Fruit fly (Drosophila melanogaster) whole organism, embryonic: Measurements from ENCODE around the gene zye.

Source experiments
- ATbp ChIP-seq: fragments of 200-800 bp; sonication (Bioruptor generic); optimal IDR thresholded peaks from 2 replicates; lab custom pipeline; 2017; ENCODE audit warnings: missing biosample characterization, mild to moderate bottlenecking, missing genetic modification characterization, missing genetic modification reagents
- Atf-2 ChIP-seq: fragments of 200-800 bp; sonication (Bioruptor generic); optimal IDR thresholded peaks from 2 replicates; lab custom pipeline; 2016; ENCODE audit warnings: missing biosample characterization, missing genetic modification characterization
- B-H1 ChIP-seq: fragments of 200-800 bp; sonication (Bioruptor generic); IDR thresholded peaks from 3 replicates; pipeline ENCODE4 v1.3.6; 2022; ENCODE audit warnings: missing biosample characterization, missing genetic modification characterization
- CG12071 ChIP-seq: fragments of 200-800 bp; sonication (Bioruptor generic); optimal IDR thresholded peaks from 3 replicates; lab custom pipeline; 2018; ENCODE audit warnings: missing biosample characterization, mild to moderate bottlenecking, missing genetic modification characterization
- CG12219 ChIP-seq: fragments of 200-800 bp; sonication (Bioruptor generic); optimal IDR thresholded peaks from 3 replicates; lab custom pipeline; 2018; ENCODE audit warnings: missing biosample characterization, mild to moderate bottlenecking, missing genetic modification characterization
- CG12744 ChIP-seq: fragments of 200-800 bp; sonication (Bioruptor generic); optimal IDR thresholded peaks from 2 replicates; lab custom pipeline; 2016; ENCODE audit warnings: missing biosample characterization, missing genetic modification characterization
- CG13287 ChIP-seq: fragments of 200-800 bp; sonication (Bioruptor generic); IDR thresholded peaks from 2 replicates; pipeline ENCODE4 v1.3.6; 2022; ENCODE audit warnings: missing biosample characterization, missing genetic modification characterization; ENCODE audit not compliant: partially characterized antibody
- CG14050 ChIP-seq: fragments of 200-800 bp; sonication (Bioruptor generic); IDR thresholded peaks from 3 replicates; pipeline ENCODE4 v1.3.6; 2022; ENCODE audit warnings: missing biosample characterization, missing genetic modification characterization
- CG14667 ChIP-seq: fragments of 200-800 bp; sonication (Bioruptor generic); IDR thresholded peaks from 2 replicates; pipeline ENCODE4 v1.3.6; 2022; ENCODE audit warnings: missing biosample characterization, missing genetic modification characterization
- CG14860 ChIP-seq: fragments of 200-800 bp; sonication (Bioruptor generic); IDR thresholded peaks from 3 replicates; pipeline ENCODE4 v1.3.6; 2022; ENCODE audit warnings: missing biosample characterization, missing genetic modification characterization; ENCODE audit not compliant: partially characterized antibody
- CG15011 ChIP-seq: fragments of 200-800 bp; sonication (Bioruptor generic); optimal IDR thresholded peaks from 3 replicates; lab custom pipeline; 2018; ENCODE audit warnings: missing biosample characterization, mild to moderate bottlenecking, missing genetic modification characterization
- CG15269 ChIP-seq: fragments of 200-800 bp; sonication (Bioruptor generic); optimal IDR thresholded peaks from 2 replicates; lab custom pipeline; 2018; ENCODE audit warnings: missing biosample characterization, mild to moderate bottlenecking, missing genetic modification characterization, moderate library complexity
- CG15479 ChIP-seq: fragments of 200-800 bp; sonication (Bioruptor generic); optimal IDR thresholded peaks from 3 replicates; lab custom pipeline; 2019; ENCODE audit warnings: missing biosample characterization, mild to moderate bottlenecking, missing genetic modification characterization, moderate library complexity
- CG15514 ChIP-seq: fragments of 200-800 bp; sonication (Bioruptor generic); optimal IDR thresholded peaks from 3 replicates; lab custom pipeline; 2017; ENCODE audit warnings: missing biosample characterization, missing genetic modification characterization, mild to moderate bottlenecking, moderate library complexity, missing genetic modification reagents
- CG16813 ChIP-seq: fragments of 200-800 bp; sonication (Bioruptor generic); IDR thresholded peaks from 3 replicates; pipeline ENCODE4 v1.3.6; 2022; ENCODE audit warnings: missing biosample characterization, missing genetic modification characterization; ENCODE audit not compliant: partially characterized antibody
- CG16863 ChIP-seq: fragments of 200-800 bp; sonication (Bioruptor generic); optimal IDR thresholded peaks from 3 replicates; lab custom pipeline; 2016; ENCODE audit warnings: missing biosample characterization, missing genetic modification characterization
- CG30403 ChIP-seq: fragments of 200-800 bp; sonication (Bioruptor generic); optimal IDR thresholded peaks from 3 replicates; lab custom pipeline; 2016; ENCODE audit warnings: missing biosample characterization, missing genetic modification characterization
- CG3163 ChIP-seq: fragments of 200-800 bp; sonication (Bioruptor generic); optimal IDR thresholded peaks from 3 replicates; lab custom pipeline; 2016; ENCODE audit warnings: missing biosample characterization, missing genetic modification characterization
- CG33557 ChIP-seq: fragments of 200-800 bp; sonication (Bioruptor generic); optimal IDR thresholded peaks from 2 replicates; lab custom pipeline; 2019; ENCODE audit warnings: missing biosample characterization, mild to moderate bottlenecking, missing genetic modification characterization, moderate library complexity
- CG4282 ChIP-seq: fragments of 200-800 bp; sonication (Bioruptor generic); optimal IDR thresholded peaks from 2 replicates; lab custom pipeline; 2016; ENCODE audit warnings: missing biosample characterization, missing genetic modification characterization
- CG4854 ChIP-seq: fragments of 200-800 bp; sonication (Bioruptor generic); optimal IDR thresholded peaks from 2 replicates; lab custom pipeline; 2016; ENCODE audit warnings: missing biosample characterization, missing genetic modification characterization, inconsistent platforms
- CG7271 ChIP-seq: fragments of 200-800 bp; sonication (Bioruptor generic); optimal IDR thresholded peaks from 2 replicates; lab custom pipeline; 2018; ENCODE audit warnings: missing biosample characterization, mild to moderate bottlenecking, missing genetic modification characterization, moderate library complexity
- CG8388 ChIP-seq: fragments of 200-800 bp; sonication (Bioruptor generic); optimal IDR thresholded peaks from 2 replicates; lab custom pipeline; 2019; ENCODE audit warnings: missing biosample characterization, mild to moderate bottlenecking, missing genetic modification characterization, moderate library complexity
- CG8765 ChIP-seq: fragments of 200-800 bp; sonication (Bioruptor generic); IDR thresholded peaks from 2 replicates; pipeline ENCODE4 v1.3.6; 2022; ENCODE audit warnings: missing biosample characterization, missing genetic modification characterization
- Dad ChIP-seq: fragments of 200-800 bp; sonication (Bioruptor generic); optimal IDR thresholded peaks from 3 replicates; lab custom pipeline; 2016; ENCODE audit warnings: missing biosample characterization, missing genetic modification characterization
- Dbx ChIP-seq: fragments of 200-800 bp; sonication (Bioruptor generic); IDR thresholded peaks from 3 replicates; pipeline ENCODE4 v1.3.6; 2022; ENCODE audit warnings: missing biosample characterization, missing genetic modification characterization
- Dll ChIP-seq: fragments of 200-800 bp; sonication (Bioruptor generic); IDR thresholded peaks from 4 replicates; pipeline ENCODE4 v1.3.6; 2022; ENCODE audit warnings: missing biosample characterization, missing genetic modification characterization; ENCODE audit not compliant: partially characterized antibody
- Doc3 ChIP-seq: fragments of 200-800 bp; sonication (Bioruptor generic); IDR thresholded peaks from 3 replicates; pipeline ENCODE4 v1.3.6; 2022; ENCODE audit warnings: missing biosample characterization, missing genetic modification characterization; ENCODE audit not compliant: partially characterized antibody
- E2f1 ChIP-seq: fragments of 200-800 bp; sonication (Bioruptor generic); IDR thresholded peaks from 2 replicates; pipeline ENCODE4 v1.3.6; 2022; ENCODE audit warnings: missing biosample characterization, missing genetic modification characterization
- Hr39 ChIP-seq: fragments of >200 bp; optimal IDR thresholded peaks from 2 replicates; lab custom pipeline; 2017
- Max ChIP-seq: fragments of 200-800 bp; sonication (Bioruptor generic); optimal IDR thresholded peaks from 2 replicates; lab custom pipeline; 2016; ENCODE audit warnings: missing biosample characterization, mild to moderate bottlenecking, missing genetic modification characterization
- Nf-YB ChIP-seq: fragments of 200-800 bp; sonication (Bioruptor generic); optimal IDR thresholded peaks from 3 replicates; lab custom pipeline; 2019; ENCODE audit warnings: missing biosample characterization, mild to moderate bottlenecking, missing genetic modification characterization, moderate library complexity
- Usf ChIP-seq: fragments of 200-800 bp; sonication (Bioruptor generic); optimal IDR thresholded peaks from 2 replicates; lab custom pipeline; 2017; ENCODE audit warnings: missing genotype, missing biosample characterization, missing genetic modification characterization
- Vsx1 ChIP-seq: fragments of 200-800 bp; sonication (Bioruptor generic); optimal IDR thresholded peaks from 2 replicates; lab custom pipeline; 2017; ENCODE audit warnings: missing biosample characterization, mild to moderate bottlenecking, missing genetic modification characterization, missing genetic modification reagents
- Xbp1 ChIP-seq: fragments of 200-800 bp; sonication (Bioruptor generic); optimal IDR thresholded peaks from 3 replicates; lab custom pipeline; 2016; ENCODE audit warnings: missing biosample characterization, mild to moderate bottlenecking, missing genetic modification characterization
- ase ChIP-seq: fragments of 200-800 bp; sonication (Bioruptor generic); IDR thresholded peaks from 3 replicates; pipeline ENCODE4 v1.3.6; 2022; ENCODE audit warnings: missing biosample characterization, missing genetic modification characterization
- az2 ChIP-seq: fragments of 200-800 bp; sonication (Bioruptor generic); optimal IDR thresholded peaks from 3 replicates; lab custom pipeline; 2016; ENCODE audit warnings: missing biosample characterization, missing genetic modification characterization
- fd64A ChIP-seq: fragments of 200-800 bp; sonication (Bioruptor generic); optimal IDR thresholded peaks from 3 replicates; lab custom pipeline; 2018; ENCODE audit warnings: missing biosample characterization, mild to moderate bottlenecking, missing genetic modification characterization
- fru ChIP-seq: fragments of >200 bp; optimal IDR thresholded peaks from 2 replicates; lab custom pipeline; 2017
- hb ChIP-seq: fragments of 200-800 bp; sonication (Bioruptor generic); IDR thresholded peaks from 3 replicates; pipeline ENCODE4 v1.3.6; 2022; ENCODE audit warnings: missing biosample characterization, missing genetic modification characterization; ENCODE audit not compliant: partially characterized antibody
- hth ChIP-seq: fragments of >200 bp; optimal IDR thresholded peaks from 2 replicates; lab custom pipeline; 2017; ENCODE audit warnings: inconsistent platforms
- insv ChIP-seq, 2 experiments: fragments of 200-800 bp; sonication (Bioruptor generic); optimal IDR thresholded peaks; 3 replicates each; lab custom pipeline; 2016 to 2018; ENCODE audit warnings: missing biosample characterization in 2 of 2, missing genetic modification characterization in 2 of 2
- jing ChIP-seq: fragments of 200-800 bp; sonication (Bioruptor generic); optimal IDR thresholded peaks from 2 replicates; lab custom pipeline; 2018; ENCODE audit warnings: missing biosample characterization, mild to moderate bottlenecking, missing genetic modification characterization
- knrl ChIP-seq: fragments of 200-800 bp; sonication (Bioruptor generic); IDR thresholded peaks from 3 replicates; pipeline ENCODE4 v1.3.6; 2022; ENCODE audit warnings: missing biosample characterization, missing genetic modification characterization; ENCODE audit not compliant: partially characterized antibody
- lab ChIP-seq: fragments of 200-800 bp; sonication (Bioruptor generic); optimal IDR thresholded peaks from 3 replicates; lab custom pipeline; 2017; ENCODE audit warnings: missing biosample characterization, missing genetic modification characterization, mild to moderate bottlenecking, moderate library complexity, missing genetic modification reagents
- lbe ChIP-seq: fragments of 200-800 bp; sonication (Bioruptor generic); optimal IDR thresholded peaks from 2 replicates; lab custom pipeline; 2016; ENCODE audit warnings: missing biosample characterization, mild to moderate bottlenecking, missing genetic modification characterization
- oc ChIP-seq: fragments of 200-800 bp; sonication (Bioruptor generic); optimal IDR thresholded peaks from 2 replicates; lab custom pipeline; 2018; ENCODE audit warnings: missing biosample characterization, mild to moderate bottlenecking, missing genetic modification characterization, moderate library complexity
- row ChIP-seq: fragments of 200-800 bp; sonication (Bioruptor generic); IDR thresholded peaks from 3 replicates; pipeline ENCODE4 v1.3.6; 2022; ENCODE audit warnings: missing biosample characterization, missing genetic modification characterization
- wek ChIP-seq: fragments of 200-800 bp; sonication (Bioruptor generic); optimal IDR thresholded peaks from 3 replicates; lab custom pipeline; 2018; ENCODE audit warnings: missing biosample characterization, mild to moderate bottlenecking, missing genetic modification characterization, moderate library complexity

The zye gene

DNA sequence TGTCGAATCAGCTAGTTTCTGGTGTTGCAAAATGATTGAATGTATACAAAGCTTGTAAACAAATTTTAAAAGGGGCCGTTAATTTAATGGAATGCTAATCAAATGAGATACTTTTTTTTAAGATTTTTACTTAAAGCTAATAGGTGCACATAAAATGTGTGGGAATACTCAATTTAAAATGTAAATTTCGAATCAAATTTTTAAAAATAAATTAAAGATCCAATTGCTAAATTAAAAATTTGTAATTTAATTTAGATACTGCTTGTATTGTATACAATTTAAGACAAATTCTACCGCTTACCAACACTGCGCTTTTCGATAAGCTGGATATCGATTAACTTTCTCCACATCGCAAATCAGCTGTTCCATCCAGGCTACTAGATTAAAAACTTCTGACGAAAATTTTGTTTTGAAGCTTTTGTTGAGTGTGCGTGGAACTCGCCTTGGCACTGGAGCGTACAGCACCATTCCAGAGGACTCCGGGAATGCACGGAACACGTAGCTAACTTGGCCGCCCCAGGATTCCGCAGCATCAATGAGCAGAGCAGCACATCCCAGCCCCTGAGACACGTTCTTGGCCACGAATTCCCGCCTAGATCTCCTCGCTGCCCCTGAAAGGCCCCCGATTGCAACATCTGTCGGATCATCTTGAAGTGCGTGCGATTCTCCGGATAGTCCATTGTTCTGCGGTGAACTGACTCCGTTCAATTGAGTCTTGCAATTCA lies 29.2 kb upstream of the zye start, which contains the start of the genes CG5498 and fbl (continued):
- TF ChIP-seq jing (no peak), Hr39 (lab: Kevin White, UChicago) (no peak), fru (lab: Kevin White, UChicago) (no peak), oc (tag; lab: Kevin White, UChicago) (no peak), CG8388 (peak; percentile 47), CG3163 (GFP tag; lab: Kevin White, UChicago) (no peak), Max (peak; percentile 77), CG30403 (GFP tag; lab: Kevin White, UChicago) (peak; percentile 84), CG15011 (peak; percentile 34), insv (GFP tag; optimal IDR thresholded peaks at IDR 0.05; lab: Kevin White, UChicago) (peak in 1 of 2 experiments; percentile 45), Dad (GFP tag; lab: Kevin White, UChicago) (peak; percentile 38), az2 (GFP tag; lab: Kevin White, UChicago) (peak; percentile 55), hb (GFP tag; lab: Robert Waterston, UW) (no peak), Doc3 (0 out of 3 replicates have a peak, but pooled peaks have one; percentile 30), CG4282 (GFP tag; lab: Kevin White, UChicago) (no peak), CG13287 (GFP tag; lab: Robert Waterston, UW) (peak; percentile 52; the same call in 1 of the 2 replicates), CG15479 (peak; percentile 33), knrl (GFP tag; lab: Robert Waterston, UW) (no peak), ase (no peak), row (GFP tag; lab: Robert Waterston, UW) (peak; percentile 56), CG14860 (no peak), CG7271 (tag; lab: Kevin White, UChicago) (peak; percentile 1), CG15514 (GFP tag; lab: Kevin White, UChicago) (peak; percentile 72), CG33557 (peak; percentile 61), wek (GFP tag; lab: Kevin White, UChicago) (no peak), Atf-2 (GFP tag; lab: Kevin White, UChicago) (no peak), B-H1 (GFP tag; lab: Robert Waterston, UW) (no peak; the same call in 2 of the 3 replicates), Usf (GFP tag; lab: Kevin White, UChicago) (peak; percentile 4), CG8765 (no peak), hth (no peak), ATbp (GFP tag; lab: Kevin White, UChicago) (no peak), CG12071 (GFP tag; lab: Kevin White, UChicago) (no peak), CG12219 (no peak), CG4854 (GFP tag; lab: Kevin White, UChicago) (peak; percentile 16), Dll (GFP tag; lab: Robert Waterston, UW) (peak; percentile 49; the same call in 1 of the 4 replicates), CG14667 (GFP tag; lab: Robert Waterston, UW) (no peak), Nf-YB (no peak), Xbp1 (GFP tag; lab: Kevin White, UChicago) (peak; percentile 63), lab (GFP tag; lab: Kevin White, UChicago) (peak; percentile 80), lbe (peak; percentile 71), CG16863 (GFP tag; lab: Kevin White, UChicago) (no peak), CG16813 (no peak), CG15269 (tag; lab: Kevin White, UChicago) (peak; percentile 60), fd64A (GFP tag; lab: Kevin White, UChicago) (no peak), Vsx1 (GFP tag; lab: Kevin White, UChicago) (peak; percentile 67), CG14050 (GFP tag; lab: Robert Waterston, UW) (no peak), Dbx (peak; percentile 67), E2f1 (GFP tag; lab: Robert Waterston, UW) (no peak; the same call in 1 of the 2 replicates), CG12744 (GFP tag; lab: Kevin White, UChicago) (peak; percentile 29)
